Fruit fly (Drosophila melanogaster) whole organism, embryonic: ENCODE data around the gene Parg.

Source experiments
- BtbVII ChIP-seq: fragments of 200-800 bp; sonication (Bioruptor generic); optimal IDR thresholded peaks from 3 replicates; lab custom pipeline; 2017; ENCODE audit warnings: missing biosample characterization, mild to moderate bottlenecking, missing genetic modification characterization
- CG11085 ChIP-seq: fragments of 200-800 bp; sonication (Bioruptor generic); IDR thresholded peaks from 2 replicates; pipeline ENCODE4 v1.3.6; 2022; ENCODE audit warnings: missing biosample characterization, missing genetic modification characterization
- CG12104 ChIP-seq: fragments of 200-800 bp; sonication (Bioruptor generic); optimal IDR thresholded peaks from 3 replicates; lab custom pipeline; 2016; ENCODE audit warnings: missing biosample characterization, missing genetic modification characterization
- CG12155 ChIP-seq: fragments of 200-800 bp; sonication (Bioruptor generic); optimal IDR thresholded peaks from 3 replicates; lab custom pipeline; 2016; ENCODE audit warnings: missing biosample characterization, missing genetic modification characterization
- CG12391 ChIP-seq: fragments of 200-800 bp; sonication (Bioruptor generic); optimal IDR thresholded peaks from 3 replicates; lab custom pipeline; 2018; ENCODE audit warnings: missing biosample characterization, mild to moderate bottlenecking, missing genetic modification characterization, moderate library complexity
- CG12659 ChIP-seq: fragments of 200-800 bp; sonication (Bioruptor generic); optimal IDR thresholded peaks from 3 replicates; lab custom pipeline; 2017; ENCODE audit warnings: mild to moderate bottlenecking, missing biosample characterization, missing genetic modification reagents, missing genetic modification characterization
- CG13296 ChIP-seq: fragments of 200-800 bp; sonication (Bioruptor generic); optimal IDR thresholded peaks from 3 replicates; lab custom pipeline; 2018; ENCODE audit warnings: missing biosample characterization, mild to moderate bottlenecking, missing genetic modification characterization
- CG13624 ChIP-seq: fragments of 200-800 bp; sonication (Bioruptor generic); optimal IDR thresholded peaks from 2 replicates; lab custom pipeline; 2016; ENCODE audit warnings: missing biosample characterization, missing genetic modification characterization
- CG14860 ChIP-seq: fragments of 200-800 bp; sonication (Bioruptor generic); IDR thresholded peaks from 3 replicates; pipeline ENCODE4 v1.3.6; 2022; ENCODE audit warnings: missing biosample characterization, missing genetic modification characterization; ENCODE audit not compliant: partially characterized antibody
- CG14965 ChIP-seq: fragments of 200-800 bp; sonication (Bioruptor generic); optimal IDR thresholded peaks from 2 replicates; lab custom pipeline; 2016; ENCODE audit warnings: missing biosample characterization, missing genetic modification characterization, borderline replicate concordance
- CG15601 ChIP-seq: fragments of 200-800 bp; sonication (Bioruptor generic); optimal IDR thresholded peaks from 3 replicates; lab custom pipeline; 2019; ENCODE audit warnings: missing biosample characterization, mild to moderate bottlenecking, missing genetic modification characterization, moderate library complexity
- CG16813 ChIP-seq: fragments of 200-800 bp; sonication (Bioruptor generic); IDR thresholded peaks from 3 replicates; pipeline ENCODE4 v1.3.6; 2022; ENCODE audit warnings: missing biosample characterization, missing genetic modification characterization; ENCODE audit not compliant: partially characterized antibody
- CG2120 ChIP-seq: fragments of 200-800 bp; sonication (Bioruptor generic); optimal IDR thresholded peaks from 3 replicates; lab custom pipeline; 2016; ENCODE audit warnings: missing biosample characterization, missing genetic modification characterization
- CG2202 ChIP-seq: fragments of 200-800 bp; sonication (Bioruptor generic); optimal IDR thresholded peaks from 2 replicates; lab custom pipeline; 2018; ENCODE audit warnings: missing biosample characterization, mild to moderate bottlenecking, missing genetic modification characterization
- CG3163 ChIP-seq: fragments of 200-800 bp; sonication (Bioruptor generic); optimal IDR thresholded peaks from 3 replicates; lab custom pipeline; 2016; ENCODE audit warnings: missing biosample characterization, missing genetic modification characterization
- CG34224 ChIP-seq: fragments of 200-800 bp; sonication (Bioruptor generic); IDR thresholded peaks from 3 replicates; pipeline ENCODE4 v1.3.6; 2022; ENCODE audit warnings: missing biosample characterization, missing genetic modification characterization; ENCODE audit not compliant: partially characterized antibody
- CG3847 ChIP-seq: fragments of 200-800 bp; sonication (Bioruptor generic); IDR thresholded peaks from 2 replicates; pipeline ENCODE4 v1.3.6; 2022; ENCODE audit warnings: missing biosample characterization, missing genetic modification characterization
- CG42726 ChIP-seq: fragments of 200-800 bp; sonication (Bioruptor generic); IDR thresholded peaks from 2 replicates; pipeline ENCODE4 v1.3.6; 2022; ENCODE audit warnings: missing biosample characterization, missing genetic modification characterization; ENCODE audit not compliant: partially characterized antibody
- CG43689 ChIP-seq: fragments of 200-800 bp; sonication (Bioruptor generic); IDR thresholded peaks from 2 replicates; pipeline ENCODE4 v1.3.6; 2022; ENCODE audit warnings: missing biosample characterization, missing genetic modification characterization
- CG8478 ChIP-seq: fragments of >200 bp; optimal IDR thresholded peaks from 2 replicates; lab custom pipeline; 2018
- CG9797 ChIP-seq: fragments of 200-800 bp; sonication (Bioruptor generic); optimal IDR thresholded peaks from 3 replicates; lab custom pipeline; 2018; ENCODE audit warnings: missing biosample characterization, mild to moderate bottlenecking, missing genetic modification characterization
- CoRest ChIP-seq: fragments of 200-800 bp; sonication (Bioruptor generic); optimal IDR thresholded peaks from 3 replicates; lab custom pipeline; 2018; ENCODE audit warnings: missing biosample characterization, mild to moderate bottlenecking, missing genetic modification characterization, moderate library complexity
- CrebB ChIP-seq: fragments of 200-800 bp; sonication (Bioruptor generic); optimal IDR thresholded peaks from 3 replicates; lab custom pipeline; 2018; ENCODE audit warnings: missing biosample characterization, mild to moderate bottlenecking, missing genetic modification characterization
- Dbx ChIP-seq: fragments of 200-800 bp; sonication (Bioruptor generic); IDR thresholded peaks from 3 replicates; pipeline ENCODE4 v1.3.6; 2022; ENCODE audit warnings: missing biosample characterization, missing genetic modification characterization
- Drgx ChIP-seq: fragments of 200-800 bp; sonication (Bioruptor generic); IDR thresholded peaks from 2 replicates; pipeline ENCODE4 v1.3.6; 2022; ENCODE audit warnings: missing biosample characterization, missing genetic modification characterization
- Elba2 ChIP-seq: fragments of 200-800 bp; sonication (Bioruptor generic); optimal IDR thresholded peaks from 3 replicates; lab custom pipeline; 2016; ENCODE audit warnings: missing biosample characterization, missing genetic modification characterization
- HLH54F ChIP-seq: fragments of 200-800 bp; sonication (Bioruptor generic); optimal IDR thresholded peaks from 3 replicates; lab custom pipeline; 2016; ENCODE audit warnings: missing biosample characterization, missing genetic modification characterization
- Hr78 ChIP-seq, 2 experiments: fragments of 200-800 bp in 1 of 2; fragments of >200 bp in 1 of 2; sonication (Bioruptor generic) in 1 of 2; optimal IDR thresholded peaks; 2 replicates each; lab custom pipeline; 2017 to 2019; ENCODE audit warnings: missing biosample characterization in 2 of 2, missing genetic modification characterization in 2 of 2, mild to moderate bottlenecking in 1 of 2, moderate library complexity in 1 of 2
- Kr ChIP-seq: fragments of 200-800 bp; sonication (Bioruptor generic); optimal IDR thresholded peaks from 2 replicates; lab custom pipeline; 2017; ENCODE audit warnings: missing biosample characterization, mild to moderate bottlenecking, missing genetic modification characterization
- MBD-R2 ChIP-seq: fragments of 200-800 bp; sonication (Bioruptor generic); IDR thresholded peaks from 2 replicates; pipeline ENCODE4 v1.3.6; 2022; ENCODE audit warnings: missing biosample characterization, missing genetic modification characterization
- Nf-YA ChIP-seq: fragments of 200-800 bp; sonication (Bioruptor generic); IDR thresholded peaks from 2 replicates; pipeline ENCODE4 v1.3.6; 2022; ENCODE audit warnings: missing biosample characterization, missing genetic modification characterization
- Opbp ChIP-seq: fragments of 200-800 bp; sonication (Bioruptor generic); IDR thresholded peaks from 3 replicates; pipeline ENCODE4 v1.3.6; 2022; ENCODE audit warnings: missing biosample characterization, missing genetic modification characterization; ENCODE audit not compliant: partially characterized antibody
- Optix ChIP-seq: fragments of 200-800 bp; sonication (Bioruptor generic); IDR thresholded peaks from 3 replicates; pipeline ENCODE4 v1.3.6; 2022; ENCODE audit warnings: missing biosample characterization, missing genetic modification characterization
- Ptx1 ChIP-seq: fragments of 200-800 bp; sonication (Bioruptor generic); IDR thresholded peaks from 2 replicates; pipeline ENCODE4 v1.3.6; 2022; ENCODE audit warnings: missing biosample characterization, missing genetic modification characterization
- Rx ChIP-seq: fragments of 200-800 bp; sonication (Bioruptor generic); IDR thresholded peaks from 2 replicates; pipeline ENCODE4 v1.3.6; 2022; ENCODE audit warnings: missing biosample characterization, missing genetic modification characterization
- Xbp1 ChIP-seq: fragments of 200-800 bp; sonication (Bioruptor generic); optimal IDR thresholded peaks from 3 replicates; lab custom pipeline; 2016; ENCODE audit warnings: missing biosample characterization, mild to moderate bottlenecking, missing genetic modification characterization
- ap ChIP-seq: fragments of 200-800 bp; sonication (Bioruptor generic); IDR thresholded peaks from 2 replicates; pipeline ENCODE4 v1.3.6; 2022; ENCODE audit warnings: missing biosample characterization, missing genetic modification characterization
- cg ChIP-seq: fragments of 200-800 bp; sonication (Bioruptor generic); optimal IDR thresholded peaks from 3 replicates; lab custom pipeline; 2019; ENCODE audit warnings: missing biosample characterization, mild to moderate bottlenecking, missing genetic modification characterization, moderate library complexity
- cwo ChIP-seq: fragments of 200-800 bp; sonication (Bioruptor generic); optimal IDR thresholded peaks from 3 replicates; lab custom pipeline; 2017; ENCODE audit warnings: missing biosample characterization, missing genetic modification characterization, mild to moderate bottlenecking, moderate library complexity, missing genetic modification reagents
- dmrt11E ChIP-seq: fragments of 200-800 bp; sonication (Bioruptor generic); optimal IDR thresholded peaks from 3 replicates; lab custom pipeline; 2018; ENCODE audit warnings: missing biosample characterization, mild to moderate bottlenecking, missing genetic modification characterization, moderate library complexity
- lola ChIP-seq, 3 experiments: fragments of >200 bp in 2 of 3; fragments of 200-800 bp in 1 of 3; sonication (Bioruptor generic) in 1 of 3; optimal IDR thresholded peaks; 2 replicates each; lab custom pipeline; 2017 to 2019; ENCODE audit warnings: missing biosample characterization in 3 of 3, missing genetic modification characterization in 3 of 3, mild to moderate bottlenecking in 1 of 3, moderate library complexity in 1 of 3
- nau ChIP-seq: fragments of 200-800 bp; sonication (Bioruptor generic); optimal IDR thresholded peaks from 3 replicates; lab custom pipeline; 2017; ENCODE audit warnings: missing biosample characterization, mild to moderate bottlenecking, missing genetic modification characterization, missing genetic modification reagents
- pan ChIP-seq, 4 experiments: fragments of >200 bp in 3 of 4; fragments of 200-800 bp in 1 of 4; sonication (Bioruptor generic) in 1 of 4; optimal IDR thresholded peaks in 3 of 4; IDR thresholded peaks in 1 of 4; 2 replicates each; pipeline versions ENCODE4 v1.3.6 to Lab custom; 2017 to 2022; ENCODE audit warnings: missing biosample characterization in 2 of 4, missing genetic modification characterization in 2 of 4, mixed read lengths in 1 of 4
- pnt ChIP-seq: fragments of 200-800 bp; sonication (Bioruptor generic); optimal IDR thresholded peaks from 3 replicates; lab custom pipeline; 2016; ENCODE audit warnings: missing biosample characterization, missing genetic modification characterization
- salm ChIP-seq: fragments of 200-800 bp; sonication (Bioruptor generic); optimal IDR thresholded peaks from 2 replicates; lab custom pipeline; 2018; ENCODE audit warnings: missing biosample characterization, mild to moderate bottlenecking, missing genetic modification characterization
- slbo ChIP-seq: fragments of 200-800 bp; sonication (Bioruptor generic); IDR thresholded peaks from 2 replicates; pipeline ENCODE4 v1.3.6; 2022; ENCODE audit warnings: missing biosample characterization, missing genetic modification characterization
- slp2 ChIP-seq: fragments of 200-800 bp; sonication (Bioruptor generic); optimal IDR thresholded peaks from 2 replicates; lab custom pipeline; 2016; ENCODE audit warnings: missing biosample characterization, missing genetic modification characterization
- ssp ChIP-seq: fragments of 200-800 bp; sonication (Bioruptor generic); IDR thresholded peaks from 2 replicates; pipeline ENCODE4 v1.3.6; 2022; ENCODE audit warnings: missing biosample characterization, missing genetic modification characterization

Parg gene

dm6 chrX:3693989-3694769, 22.9 kb upstream of the Parg start (continued):
- TF ChIP-seq CG13296 (GFP tag; lab: Kevin White, UChicago), result no peak
- 0 out of 2 replicates have a peak, but pooled peaks have one; percentile 6 for TF ChIP-seq Nf-YA (GFP tag; lab: Robert Waterston, UW)
- TF ChIP-seq pan (optimal IDR thresholded peaks at IDR 0.05; lab: Kevin White, UChicago), result no peak
- TF ChIP-seq pan (GFP tag; optimal IDR thresholded peaks at IDR 0.05 in 1 of 2, IDR thresholded peaks at IDR 0.05 in 1 of 2), result peak in 1 of 2 experiments; percentile 10
- no peak for TF ChIP-seq CG14965
- TF ChIP-seq slp2, result peak; percentile 31
- TF ChIP-seq nau, result peak; percentile 32
- peak in 1 of 2 experiments; percentile 85 for TF ChIP-seq Hr78 (GFP tag; optimal IDR thresholded peaks at IDR 0.05; lab: Kevin White, UChicago)
- no peak for TF ChIP-seq ssp (GFP tag; lab: Robert Waterston, UW)
- TF ChIP-seq MBD-R2 (GFP tag; lab: Robert Waterston, UW), result no peak
- peak; percentile 73 for TF ChIP-seq dmrt11E
- no peak for TF ChIP-seq pnt (GFP tag; lab: Kevin White, UChicago)
- no peak for TF ChIP-seq Optix (GFP tag; lab: Robert Waterston, UW)
- peak; percentile 15 for TF ChIP-seq CG12155
- no peak for TF ChIP-seq Drgx (GFP tag; lab: Robert Waterston, UW)
- TF ChIP-seq CG8478, result no peak
- peak; percentile 26 for TF ChIP-seq salm (tag; lab: Kevin White, UChicago)
- no peak for TF ChIP-seq CG11085
- TF ChIP-seq lola (GFP tag; optimal IDR thresholded peaks at IDR 0.05; lab: Kevin White, UChicago), result peak in 1 of 3 experiments; percentile 79
- TF ChIP-seq CG12104 (GFP tag; lab: Kevin White, UChicago), result peak; percentile 53
- peak; percentile 23 for TF ChIP-seq CG13624 (GFP tag; lab: Kevin White, UChicago)
- TF ChIP-seq CG9797 (GFP tag; lab: Kevin White, UChicago), result no peak
- no peak for TF ChIP-seq CG42726 (GFP tag; lab: Robert Waterston, UW)
- TF ChIP-seq ap (GFP tag; lab: Robert Waterston, UW), result 0 out of 2 replicates have a peak, but pooled peaks have one; percentile 18
- TF ChIP-seq Xbp1, result peak; percentile 54
- no peak for TF ChIP-seq CG16813 (GFP tag; lab: Robert Waterston, UW)
- TF ChIP-seq CoRest (tag; lab: Kevin White, UChicago), result peak; percentile 73
- no peak for TF ChIP-seq CrebB (tag; lab: Kevin White, UChicago)
- peak; percentile 28 for TF ChIP-seq HLH54F
- TF ChIP-seq Kr (GFP tag; lab: Kevin White, UChicago), result no peak
- TF ChIP-seq CG2202 (tag; lab: Kevin White, UChicago), result peak; percentile 41
- no peak for TF ChIP-seq cg (GFP tag; lab: Kevin White, UChicago)
- TF ChIP-seq CG2120 (GFP tag; lab: Kevin White, UChicago), result peak; percentile 42
- no peak for TF ChIP-seq Dbx (GFP tag; lab: Robert Waterston, UW)
- no peak for TF ChIP-seq CG34224
- no peak for TF ChIP-seq Opbp (GFP tag; lab: Robert Waterston, UW)
- TF ChIP-seq CG3163 (GFP tag; lab: Kevin White, UChicago), result no peak
- peak; percentile 74 for TF ChIP-seq CG12391
- peak; percentile 52; the same call in 1 of the 2 replicates for TF ChIP-seq Ptx1
- peak; percentile 11; the same call in 1 of the 2 replicates for TF ChIP-seq slbo
- TF ChIP-seq CG43689 (GFP tag; lab: Robert Waterston, UW), result no peak
- TF ChIP-seq Elba2 (GFP tag; lab: Kevin White, UChicago), result no peak
- peak; percentile 63 for TF ChIP-seq CG12659 (GFP tag; lab: Kevin White, UChicago)
- TF ChIP-seq cwo (GFP tag; lab: Kevin White, UChicago), result no peak
- TF ChIP-seq BtbVII, result no peak
- TF ChIP-seq CG14860 (GFP tag; lab: Robert Waterston, UW), result no peak
- peak; percentile 59 for TF ChIP-seq CG15601 (tag; lab: Kevin White, UChicago)
- no peak for TF ChIP-seq CG3847 (GFP tag; lab: Robert Waterston, UW)
- no peak for TF ChIP-seq Rx (GFP tag; lab: Robert Waterston, UW)
